Fruit fly (Drosophila melanogaster): ENCODE data around the gene CG15892.

CG15892 gene

DNA sequence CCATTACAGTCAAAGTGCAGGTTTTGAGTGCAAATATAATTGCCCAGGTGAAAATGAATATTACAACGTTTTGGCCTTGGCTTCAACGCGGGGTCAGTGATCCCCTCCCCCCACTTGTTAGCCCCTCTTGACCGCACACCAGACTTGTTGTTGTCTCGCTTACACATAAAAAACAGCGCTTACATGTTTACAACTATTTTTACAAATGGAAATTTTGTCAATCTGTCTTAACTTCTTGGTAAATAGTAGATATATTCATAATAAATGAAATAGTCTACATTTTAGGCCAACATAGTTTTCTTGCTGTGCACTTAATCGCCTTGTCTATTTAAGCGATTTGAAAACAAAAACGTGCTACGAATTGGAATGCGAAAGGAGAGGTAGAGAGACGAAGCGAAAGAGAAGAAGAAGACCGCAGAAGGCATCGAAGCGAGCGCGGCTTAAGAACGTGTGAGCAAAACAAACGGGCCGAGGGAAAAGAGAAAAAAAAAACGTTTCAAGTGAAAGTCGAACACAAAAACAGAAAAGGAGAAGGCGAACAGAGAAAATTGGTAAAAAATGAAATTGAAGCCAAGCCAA, 45.9 kb upstream of the CG15892 start (continued):
- TF ChIP-seq dati (GFP tag; IDR thresholded peaks at IDR 0.05): no peak
- no peak for TF ChIP-seq Fer2 (tag; optimal IDR thresholded peaks at IDR 0.05)
- TF ChIP-seq fu2 (GFP tag; optimal IDR thresholded peaks at IDR 0.05): no peak
- TF ChIP-seq toy (GFP tag; IDR thresholded peaks at IDR 0.05): no peak
- TF ChIP-seq wor (GFP tag; IDR thresholded peaks at IDR 0.05): no peak
- TF ChIP-seq sc (optimal IDR thresholded peaks at IDR 0.05): no peak
- TF ChIP-seq sc (GFP tag; optimal IDR thresholded peaks at IDR 0.05): no peak
- TF ChIP-seq Bgb (GFP tag; IDR thresholded peaks at IDR 0.05; ENCODE audit: partially characterized antibody): no peak
- TF ChIP-seq CG30403 (GFP tag; optimal IDR thresholded peaks at IDR 0.05): peak; percentile 43
- TF ChIP-seq gsb-n (tag; optimal IDR thresholded peaks at IDR 0.05): peak; percentile 56
- TF ChIP-seq CG15011 (GFP tag; optimal IDR thresholded peaks at IDR 0.05): no peak
- TF ChIP-seq Hey (tag; optimal IDR thresholded peaks at IDR 0.05): no peak
- TF ChIP-seq GATAe (GFP tag; conservative IDR thresholded peaks at IDR 0.05): no peak
- no peak for TF ChIP-seq HHEX (GFP tag; optimal IDR thresholded peaks at IDR 0.05)
- TF ChIP-seq CG2129 (GFP tag; IDR thresholded peaks at IDR 0.05; ENCODE audit: partially characterized antibody): no peak
- TF ChIP-seq Kr (GFP tag; optimal IDR thresholded peaks at IDR 0.05): no peak
- no peak for TF ChIP-seq Sox100B (GFP tag; optimal IDR thresholded peaks at IDR 0.05)
- peak; percentile 47 for TF ChIP-seq HLH54F (GFP tag; optimal IDR thresholded peaks at IDR 0.05)
- TF ChIP-seq ase (GFP tag; IDR thresholded peaks at IDR 0.05): peak; percentile 59; the same call in 2 of the 3 replicates
- no peak for TF ChIP-seq gsb (GFP tag; IDR thresholded peaks at IDR 0.05)
- no peak for TF ChIP-seq bbx (GFP tag; IDR thresholded peaks at IDR 0.05; ENCODE audit: partially characterized antibody)
- TF ChIP-seq ara (GFP tag; IDR thresholded peaks at IDR 0.05): peak; percentile 62; the same call in 1 of the 2 replicates
- no peak for TF ChIP-seq CG7271 (tag; optimal IDR thresholded peaks at IDR 0.05)
- TF ChIP-seq her (GFP tag; optimal IDR thresholded peaks at IDR 0.05): no peak
- peak; percentile 44; the same call in 1 of the 2 replicates for TF ChIP-seq chm (GFP tag; IDR thresholded peaks at IDR 0.05)
- TF ChIP-seq nerfin-2 (GFP tag; IDR thresholded peaks at IDR 0.05; ENCODE audit: partially characterized antibody): no peak
- peak; percentile 45; the same call in 1 of the 3 replicates for TF ChIP-seq CG14050 (GFP tag; IDR thresholded peaks at IDR 0.05)
- TF ChIP-seq Drgx (GFP tag; IDR thresholded peaks at IDR 0.05): peak; percentile 71
- peak; percentile 85 for TF ChIP-seq sens (GFP tag)
- TF ChIP-seq CG7928 (GFP tag; optimal IDR thresholded peaks at IDR 0.05): no peak
- TF ChIP-seq pum (GFP tag; optimal IDR thresholded peaks at IDR 0.05): peak; percentile 4
- TF ChIP-seq ci (GFP tag; IDR thresholded peaks at IDR 0.05): peak; percentile 87
- TF ChIP-seq Atf-2 (GFP tag; optimal IDR thresholded peaks at IDR 0.05): no peak
- TF ChIP-seq Aef1 (GFP tag; IDR thresholded peaks at IDR 0.05): peak; percentile 53; the same call in 2 of the 3 replicates
- TF ChIP-seq MBD-R2 (GFP tag; IDR thresholded peaks at IDR 0.05): 0 out of 2 replicates have a peak, but pooled peaks have one; percentile 8
- TF ChIP-seq hkb (optimal IDR thresholded peaks at IDR 0.05): no peak
- peak; percentile 48; the same call in 1 of the 2 replicates for TF ChIP-seq hkb (GFP tag; IDR thresholded peaks at IDR 0.05)
- no peak for TF ChIP-seq CG15696 (tag; optimal IDR thresholded peaks at IDR 0.05)
- TF ChIP-seq sens-2 (GFP tag; IDR thresholded peaks at IDR 0.05): peak; percentile 43; the same call in 1 of the 2 replicates
- TF ChIP-seq vvl (GFP tag; IDR thresholded peaks at IDR 0.05): peak; percentile 81
- TF ChIP-seq CG30020 (tag; optimal IDR thresholded peaks at IDR 0.05): no peak
- no peak for TF ChIP-seq ac (GFP tag; optimal IDR thresholded peaks at IDR 0.05)
- TF ChIP-seq jigr1 (GFP tag; IDR thresholded peaks at IDR 0.05): no peak
- no peak for TF ChIP-seq grn (GFP tag; optimal IDR thresholded peaks at IDR 0.05)
- TF ChIP-seq Doc2 (GFP tag; IDR thresholded peaks at IDR 0.05): no peak
- TF ChIP-seq crc (GFP tag; optimal IDR thresholded peaks at IDR 0.05): no peak
- TF ChIP-seq YL-1 (GFP tag; optimal IDR thresholded peaks at IDR 0.05): no peak
- TF ChIP-seq CG11504 (tag; optimal IDR thresholded peaks at IDR 0.05): peak; percentile 52
- TF ChIP-seq esg (GFP tag; conservative IDR thresholded peaks at IDR 0.05): peak; percentile 56
- peak; percentile 61 for TF ChIP-seq stc (GFP tag; IDR thresholded peaks at IDR 0.05)
- TF ChIP-seq Oaz (GFP tag; IDR thresholded peaks at IDR 0.05): no peak
- TF ChIP-seq croc (GFP tag; conservative IDR thresholded peaks at IDR 0.05): peak; percentile 28; the same call in 2 of the 3 replicates
